Worm (Caenorhabditis elegans) whole organism, mixed stage, embryonic: Measurements from ENCODE around the gene Y75B8A.32.
A peak's percentile ranks its signal among the peaks of the same experiment; 100 is the strongest.
"Not testable (repeated sequence)": the region's sequence is repeated elsewhere in the genome, so short reads cannot be mapped to it uniquely, and the experiment has no call there.

Experiments
- blmp-1 ChIP-seq: fragments of 150-350 bp; optimal IDR thresholded peaks from 2 replicates; lab custom pipeline; 2014; ENCODE audit warnings: missing biosample characterization, missing genetic modification characterization
- ceh-39 ChIP-seq: fragments of 150-350 bp; optimal IDR thresholded peaks from 2 replicates; lab custom pipeline; 2014; ENCODE audit warnings: missing biosample characterization, missing genetic modification characterization
- ceh-43 ChIP-seq: fragments of 200-800 bp; sonication (Bioruptor generic); optimal IDR thresholded peaks from 2 replicates; lab custom pipeline; 2018; ENCODE audit warnings: mild to moderate bottlenecking, missing genetic modification characterization, moderate library complexity, missing compliant biosample characterization
- ceh-83 ChIP-seq: fragments of 200-800 bp; sonication (Bioruptor generic); optimal IDR thresholded peaks from 2 replicates; lab custom pipeline; 2018; ENCODE audit warnings: mild to moderate bottlenecking, missing genetic modification characterization, missing compliant biosample characterization
- ces-1 ChIP-seq: fragments of 150-350 bp; optimal IDR thresholded peaks from 2 replicates; lab custom pipeline; 2014; ENCODE audit warnings: missing biosample characterization, missing genetic modification reagents, missing genetic modification characterization
- cnd-1 ChIP-seq: fragments of 200-800 bp; sonication (Bioruptor generic); optimal IDR thresholded peaks from 2 replicates; lab custom pipeline; 2018; ENCODE audit warnings: mild to moderate bottlenecking, missing genetic modification characterization, missing compliant biosample characterization
- drap-1 ChIP-seq: fragments of 200-800 bp; sonication (Bioruptor generic); optimal IDR thresholded peaks from 3 replicates; lab custom pipeline; 2018; ENCODE audit warnings: mild to moderate bottlenecking, missing genetic modification characterization, missing compliant biosample characterization
- elt-1 ChIP-seq: sonication (generic microtip); optimal IDR thresholded peaks from 2 replicates; lab custom pipeline; 2017; ENCODE audit warnings: missing genetic modification characterization, mild to moderate bottlenecking, missing compliant biosample characterization, antibody characterized with exemption, moderate library complexity, borderline replicate concordance; ENCODE audit not compliant: insufficient read depth
- elt-3 ChIP-seq: fragments of 150-350 bp; optimal IDR thresholded peaks from 2 replicates; lab custom pipeline; 2014; ENCODE audit warnings: missing biosample characterization, missing genetic modification characterization
- ham-2 ChIP-seq: fragments of 200-800 bp; sonication (Bioruptor generic); optimal IDR thresholded peaks from 2 replicates; lab custom pipeline; 2018; ENCODE audit warnings: mild to moderate bottlenecking, missing genetic modification characterization, missing compliant biosample characterization
- lin-13 ChIP-seq: fragments of 150-350 bp; optimal IDR thresholded peaks from 2 replicates; lab custom pipeline; 2014; ENCODE audit warnings: missing biosample characterization, missing genetic modification characterization
- lin-32 ChIP-seq: fragments of 200-800 bp; sonication (Bioruptor generic); optimal IDR thresholded peaks from 2 replicates; lab custom pipeline; 2018; ENCODE audit warnings: mild to moderate bottlenecking, missing genetic modification characterization, missing compliant biosample characterization
- lsy-2 ChIP-seq: fragments of 150-350 bp; optimal IDR thresholded peaks from 2 replicates; lab custom pipeline; 2014; ENCODE audit warnings: missing biosample characterization, missing genetic modification characterization
- mab-5 ChIP-seq: fragments of 150-350 bp; optimal IDR thresholded peaks from 2 replicates; lab custom pipeline; 2014; ENCODE audit warnings: missing biosample characterization, missing genetic modification characterization
- mep-1 ChIP-seq: fragments of 150-350 bp; optimal IDR thresholded peaks from 2 replicates; lab custom pipeline; 2017; ENCODE audit warnings: missing biosample characterization, missing genetic modification reagents, missing genetic modification characterization, inconsistent platforms
- mls-2 ChIP-seq: sonication (generic microtip); optimal IDR thresholded peaks from 2 replicates; lab custom pipeline; 2016; ENCODE audit warnings: mild to moderate bottlenecking, missing genetic modification characterization, moderate library complexity, missing compliant biosample characterization
- nhr-2 ChIP-seq: fragments of 150-350 bp; optimal IDR thresholded peaks from 2 replicates; lab custom pipeline; 2014; ENCODE audit warnings: missing biosample characterization, missing genetic modification characterization
- nhr-237 ChIP-seq: fragments of 150-350 bp; optimal IDR thresholded peaks from 2 replicates; lab custom pipeline; 2014; ENCODE audit warnings: missing biosample characterization, missing genetic modification characterization
- pha-4 ChIP-seq: fragments of 150-350 bp; optimal IDR thresholded peaks from 2 replicates; lab custom pipeline; 2018; ENCODE audit warnings: missing biosample characterization, missing genetic modification reagents, missing genetic modification characterization
- sem-2 ChIP-seq: fragments of 200-800 bp; sonication (Bioruptor generic); optimal IDR thresholded peaks from 2 replicates; lab custom pipeline; 2018; ENCODE audit warnings: mild to moderate bottlenecking, missing genetic modification characterization, missing compliant biosample characterization
- snpc-4 ChIP-seq: fragments of 150-350 bp; optimal IDR thresholded peaks from 2 replicates; lab custom pipeline; 2014; ENCODE audit warnings: missing biosample characterization, missing genetic modification characterization
- tbx-8 ChIP-seq: fragments of 200-800 bp; sonication (Bioruptor generic); optimal IDR thresholded peaks from 2 replicates; lab custom pipeline; 2018; ENCODE audit warnings: mild to moderate bottlenecking, missing genetic modification characterization, moderate library complexity, missing compliant biosample characterization
- unc-120 ChIP-seq: sonication (generic microtip); optimal IDR thresholded peaks from 2 replicates; lab custom pipeline; 2017; ENCODE audit warnings: missing genetic modification characterization, missing compliant biosample characterization; ENCODE audit not compliant: poor library complexity, severe bottlenecking
- zip-8 ChIP-seq: fragments of 150-350 bp; optimal IDR thresholded peaks from 2 replicates; lab custom pipeline; 2014; ENCODE audit warnings: missing biosample characterization, missing genetic modification characterization
- ztf-11 ChIP-seq: fragments of 150-350 bp; optimal IDR thresholded peaks from 2 replicates; lab custom pipeline; 2014; ENCODE audit warnings: missing biosample characterization, missing genetic modification characterization

Gene Y75B8A.32

DNA sequence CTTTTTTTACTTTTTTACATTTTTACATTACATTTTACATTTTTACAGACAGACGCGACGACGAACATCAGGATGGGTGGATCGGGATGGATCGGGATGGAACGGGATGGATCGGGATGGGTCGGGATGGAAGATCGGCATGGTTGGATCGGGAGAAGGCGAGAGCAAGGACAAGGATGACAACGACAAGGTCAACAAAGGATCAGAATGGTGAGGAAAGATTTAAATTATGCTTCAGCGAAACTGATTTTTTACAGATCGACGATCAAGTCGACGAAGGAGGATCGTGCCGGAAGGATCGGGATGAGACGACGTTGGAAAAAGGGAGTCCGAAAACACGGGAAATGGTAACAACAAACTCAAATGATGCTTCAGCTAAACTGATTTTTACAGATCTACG is 29.7 kb upstream of the Y75B8A.32 start:
- no peak for TF ChIP-seq mab-5
- TF ChIP-seq unc-120 (tag; lab: Kevin White, UChicago), result no peak
- TF ChIP-seq pha-4 (tag; lab: Kevin White, UChicago), result no peak
- TF ChIP-seq lsy-2 (tag; lab: Kevin White, UChicago), result no peak
- TF ChIP-seq mls-2, result no peak
- TF ChIP-seq ham-2 (GFP tag; lab: Kevin White, UChicago), result no peak
- no peak for TF ChIP-seq lin-32 (GFP tag; lab: Kevin White, UChicago)
- TF ChIP-seq ces-1, result no peak
- TF ChIP-seq snpc-4 (tag; lab: Kevin White, UChicago), result no peak
- TF ChIP-seq ceh-39 (tag; lab: Kevin White, UChicago), result no peak
- no peak for TF ChIP-seq lin-13
- no peak for TF ChIP-seq mep-1

DNA sequence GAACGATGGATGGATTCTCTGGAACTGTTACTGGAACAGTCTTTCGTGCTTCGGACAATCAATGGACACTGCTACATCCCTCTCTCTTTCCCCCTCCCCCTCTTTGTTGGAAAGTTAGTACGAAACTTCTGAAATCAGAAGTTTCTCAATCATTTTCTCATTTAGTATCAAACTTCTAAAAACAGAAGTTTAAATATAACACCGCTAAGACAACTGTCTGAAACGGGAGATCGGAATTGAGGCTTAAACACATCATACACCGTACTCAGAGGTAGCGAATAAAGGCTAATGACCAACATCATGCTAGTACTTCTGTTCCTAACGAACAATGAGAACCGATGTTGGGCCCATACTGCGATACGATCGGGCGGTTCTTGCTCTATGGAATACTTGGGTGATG is 28.2 kb upstream of the Y75B8A.32 start, which contains the start of gene Y49E10.30:
Gene Y49E10.30 (plus strand): TSS at position 301 of the 400 bp plus-strand sequence.
- TF ChIP-seq drap-1; cnd-1 (tag; lab: Kevin White, UChicago); lsy-2 (tag; lab: Kevin White, UChicago): not testable (repeated sequence)

DNA sequence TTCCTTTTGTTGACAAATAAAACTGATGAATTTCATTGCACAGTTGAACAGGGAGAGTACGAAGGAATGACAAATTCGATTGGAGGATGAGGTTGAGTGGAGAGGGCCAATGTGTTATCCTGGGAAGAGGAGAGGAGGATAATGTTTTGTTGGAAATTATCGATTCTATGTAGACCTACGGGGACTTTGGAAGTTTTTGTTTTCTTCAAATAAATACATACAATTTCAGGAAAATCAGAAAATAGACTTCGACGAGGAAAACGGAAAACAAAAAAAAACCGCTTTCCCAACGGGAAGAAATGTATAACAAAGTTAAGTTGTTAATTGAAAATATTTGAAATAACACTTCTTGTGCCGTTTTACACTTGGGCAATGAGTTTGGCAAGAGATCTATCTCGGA is 25.3 kb upstream of the Y75B8A.32 start, which contains the start of gene Y49E10.4:
Gene Y49E10.4 (minus strand): TSS at position 101 of the 400 bp plus-strand sequence.
- not testable (repeated sequence) for TF ChIP-seq pha-4 (tag; lab: Kevin White, UChicago); mep-1; nhr-2 (tag; lab: Kevin White, UChicago)

DNA sequence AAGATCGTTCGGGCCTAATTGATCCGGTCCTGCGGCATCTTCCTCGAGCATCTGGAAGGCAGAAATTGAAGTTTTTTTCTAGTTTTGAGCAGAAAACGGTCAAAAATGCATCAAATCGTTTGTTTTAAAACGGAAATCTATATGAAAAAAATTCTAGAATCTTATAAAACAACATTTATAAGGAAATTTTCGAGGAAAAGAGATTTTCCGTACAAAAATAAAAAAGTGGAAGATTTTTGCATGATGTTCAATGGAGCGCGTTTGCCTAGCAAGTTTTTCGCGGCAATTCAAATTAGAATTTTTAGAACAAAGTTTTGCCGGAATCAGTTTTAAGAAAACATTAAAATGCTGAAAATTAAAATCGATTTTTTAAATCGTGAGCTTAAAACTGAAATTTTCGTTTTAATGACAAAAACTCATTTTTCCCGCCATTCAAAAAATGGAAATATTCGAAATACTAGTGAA is 18.9 kb upstream of the Y75B8A.32 start, which contains the start of gene pph-4.2:
Gene pph-4.2 (minus strand): TSS at position 51 of the 465 bp plus-strand sequence.
- TF ChIP-seq lsy-2 (tag; lab: Kevin White, UChicago) (peak; percentile 29), tbx-8 (no peak), ceh-83 (GFP tag; lab: Kevin White, UChicago) (no peak), snpc-4 (tag; lab: Kevin White, UChicago) (no peak), nhr-237 (tag; lab: Kevin White, UChicago) (peak; percentile 38), zip-8 (no peak), ces-1 (no peak)
- TF ChIP-seq, all 35 proteins: peak for 2

DNA sequence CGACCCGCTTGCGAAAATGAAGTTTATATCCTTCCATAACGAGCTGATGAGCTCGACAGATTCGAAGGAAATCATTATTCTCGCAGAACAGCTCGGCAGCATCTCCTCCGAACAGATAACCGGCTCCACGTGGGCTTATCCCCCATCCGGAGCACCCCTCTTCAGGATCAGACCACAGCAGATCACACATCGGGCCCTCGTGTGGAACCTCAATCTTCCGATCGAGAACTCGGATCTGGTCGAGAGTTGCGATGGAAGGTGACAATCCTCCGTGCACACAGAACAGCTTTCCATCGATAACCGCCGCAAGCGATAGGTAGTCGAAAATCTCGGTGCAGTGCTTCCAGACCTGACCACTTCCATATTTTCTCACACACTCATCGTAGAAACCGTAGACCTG is 17.3 kb upstream of the Y75B8A.32 start:
- TF ChIP-seq ceh-83 (GFP tag; lab: Kevin White, UChicago) (no peak), sem-2 (GFP tag; lab: Kevin White, UChicago) (no peak), ceh-43 (GFP tag; lab: Kevin White, UChicago) (no peak)

DNA sequence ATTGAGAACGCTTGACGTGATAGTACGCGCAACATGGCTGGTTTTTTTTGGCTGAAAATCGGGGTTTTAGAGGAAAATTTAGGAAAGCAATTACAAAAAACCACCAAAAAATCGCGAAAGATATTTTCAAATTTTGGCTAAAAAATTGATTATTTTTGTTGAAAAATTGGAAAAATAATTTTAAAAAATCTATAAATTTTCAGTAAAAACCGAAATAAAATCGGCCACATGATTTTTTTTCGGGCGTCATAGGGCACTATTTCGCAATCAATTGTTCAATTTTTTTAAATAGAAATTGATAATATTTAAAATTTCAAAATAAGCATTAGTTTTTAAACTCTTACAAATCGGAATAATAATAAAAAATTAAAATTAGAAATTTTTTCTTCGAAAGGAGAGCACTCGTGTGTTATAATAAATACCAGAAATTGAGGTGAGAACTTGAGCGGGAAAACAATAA is 15.5 kb upstream of the Y75B8A.32 start, which contains the start of gene glrx-5:
Gene glrx-5 (minus strand): TSS at position 51 of the 460 bp plus-strand sequence.
- no peak for TF ChIP-seq elt-1
- TF ChIP-seq ztf-11 (tag; lab: Kevin White, UChicago), result no peak
- TF ChIP-seq, all 35 proteins: peak for 0

DNA sequence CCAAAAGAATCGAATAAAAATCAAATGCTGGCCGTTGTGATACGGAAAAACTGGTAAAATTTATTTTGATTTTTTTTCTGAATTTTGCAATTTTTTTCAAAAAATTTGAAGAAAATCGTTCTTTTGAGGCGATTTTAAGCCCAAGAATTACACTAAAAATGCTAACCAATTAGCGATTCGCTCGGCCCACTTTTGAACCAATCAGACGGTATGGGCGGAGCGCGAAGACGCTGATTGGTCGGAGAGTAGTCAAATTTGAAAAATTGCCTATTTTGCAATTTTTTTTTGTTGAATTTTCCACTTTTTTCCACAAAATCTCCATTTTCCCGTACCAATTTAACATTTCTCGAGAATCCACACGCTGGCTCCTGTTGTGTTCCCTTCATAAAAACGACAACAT is 14.9 kb upstream of the Y75B8A.32 start:
- TF ChIP-seq ceh-43 (GFP tag; lab: Kevin White, UChicago) (no peak), drap-1 (no peak), nhr-237 (tag; lab: Kevin White, UChicago) (no peak), blmp-1 (tag; lab: Kevin White, UChicago) (no peak), lsy-2 (tag; lab: Kevin White, UChicago) (no peak), zip-8 (no peak), ceh-39 (tag; lab: Kevin White, UChicago) (no peak), mep-1 (no peak), elt-3 (tag; lab: Kevin White, UChicago) (no peak), ztf-11 (tag; lab: Kevin White, UChicago) (no peak)
